Worm (Caenorhabditis elegans) whole organism, young adult: Measurements from ENCODE around the gene cdh-3.

Experiments used
- B0261.1 ChIP-seq: sonication (generic microtip); optimal IDR thresholded peaks from 2 replicates; lab custom pipeline; 2016; ENCODE audit warnings: mild to moderate bottlenecking, missing genetic modification characterization, moderate library complexity, missing compliant biosample characterization
- C06A6.2 ChIP-seq: fragments of 200-800 bp; sonication (Bioruptor generic); conservative IDR thresholded peaks from 2 replicates; pipeline ENCODE4 v1.3.6; 2022; ENCODE audit warnings: missing genetic modification characterization, missing compliant biosample characterization
- C17E4.6 ChIP-seq: fragments of 200-800 bp; sonication (Bioruptor generic); IDR thresholded peaks from 2 replicates; pipeline ENCODE4 v1.3.6; 2022; ENCODE audit warnings: missing genetic modification reagents, missing genetic modification characterization, missing compliant biosample characterization
- D2030.7 ChIP-seq: fragments of 200-800 bp; sonication (Bioruptor generic); IDR thresholded peaks from 2 replicates; pipeline ENCODE4 v1.3.6; 2022; ENCODE audit warnings: missing genetic modification reagents, missing genetic modification characterization, missing compliant biosample characterization
- F10E7.11 ChIP-seq: sonication (generic microtip); optimal IDR thresholded peaks from 2 replicates; lab custom pipeline; 2017; ENCODE audit warnings: mild to moderate bottlenecking, missing genetic modification characterization, moderate library complexity, missing compliant biosample characterization
- F39B2.1 ChIP-seq: fragments of 200-800 bp; sonication (Bioruptor generic); IDR thresholded peaks from 2 replicates; pipeline ENCODE4 v1.3.6; 2022; ENCODE audit warnings: missing genetic modification reagents, missing genetic modification characterization, missing compliant biosample characterization
- K11D2.4 ChIP-seq: fragments of 200-800 bp; sonication (Bioruptor generic); IDR thresholded peaks from 2 replicates; pipeline ENCODE4 v1.3.6; 2022; ENCODE audit warnings: missing genetic modification reagents, missing genetic modification characterization, missing compliant biosample characterization
- K12H6.12 ChIP-seq: fragments of 200-800 bp; sonication (Bioruptor generic); optimal IDR thresholded peaks from 2 replicates; lab custom pipeline; 2018; ENCODE audit warnings: mild to moderate bottlenecking, missing genetic modification characterization, missing compliant biosample characterization
- T07F8.4 ChIP-seq: sonication (generic microtip); optimal IDR thresholded peaks from 2 replicates; lab custom pipeline; 2016; ENCODE audit warnings: mild to moderate bottlenecking, missing genetic modification characterization, moderate library complexity, missing compliant biosample characterization
- T26A5.8 ChIP-seq: sonication (generic microtip); optimal IDR thresholded peaks from 2 replicates; lab custom pipeline; 2016; ENCODE audit warnings: missing genetic modification characterization, missing compliant biosample characterization
- Y53F4B.3 ChIP-seq: fragments of 200-800 bp; sonication (Bioruptor generic); IDR thresholded peaks from 2 replicates; pipeline ENCODE4 v1.3.6; 2022; ENCODE audit warnings: missing genetic modification reagents, missing genetic modification characterization, missing compliant biosample characterization
- Y53G8AR.9 ChIP-seq: fragments of 200-800 bp; sonication (Bioruptor generic); conservative IDR thresholded peaks from 2 replicates; pipeline ENCODE4 v1.3.6; 2022; ENCODE audit warnings: missing genetic modification reagents, missing genetic modification characterization, missing compliant biosample characterization
- Y67H2A.10 ChIP-seq: fragments of 200-800 bp; sonication (Bioruptor generic); conservative IDR thresholded peaks from 2 replicates; pipeline ENCODE4 v1.3.6; 2022; ENCODE audit warnings: missing genetic modification reagents, missing genetic modification characterization, missing compliant biosample characterization
- Y95B8A.8 ChIP-seq: fragments of 200-800 bp; sonication (Bioruptor generic); IDR thresholded peaks from 2 replicates; pipeline ENCODE4 v1.3.6; 2022; ENCODE audit warnings: missing genetic modification reagents, missing genetic modification characterization, missing compliant biosample characterization
- ZK185.1 ChIP-seq: sonication (generic microtip); optimal IDR thresholded peaks from 2 replicates; lab custom pipeline; 2016; ENCODE audit warnings: mild to moderate bottlenecking, missing genetic modification characterization, missing compliant biosample characterization; ENCODE audit not compliant: poor library complexity, severe bottlenecking
- aptf-2 ChIP-seq: fragments of 200-800 bp; sonication (Bioruptor generic); conservative IDR thresholded peaks from 2 replicates; pipeline ENCODE4 v1.3.6; 2022; ENCODE audit warnings: missing genetic modification reagents, missing genetic modification characterization, missing compliant biosample characterization
- attf-6 ChIP-seq: fragments of 200-800 bp; sonication (Bioruptor generic); IDR thresholded peaks from 2 replicates; pipeline ENCODE4 v1.3.6; 2022; ENCODE audit warnings: missing genetic modification reagents, missing genetic modification characterization, missing compliant biosample characterization
- bed-2 ChIP-seq: fragments of 200-800 bp; sonication (Bioruptor generic); IDR thresholded peaks from 2 replicates; pipeline ENCODE4 v1.3.6; 2022; ENCODE audit warnings: missing genetic modification reagents, missing genetic modification characterization, missing compliant biosample characterization
- ceh-91 ChIP-seq: fragments of 200-800 bp; sonication (Bioruptor generic); IDR thresholded peaks from 2 replicates; pipeline ENCODE4 v1.3.6; 2022; ENCODE audit warnings: missing genetic modification reagents, missing genetic modification characterization, missing compliant biosample characterization
- chd-7 ChIP-seq: sonication (generic microtip); optimal IDR thresholded peaks from 2 replicates; lab custom pipeline; 2016; ENCODE audit warnings: mild to moderate bottlenecking, missing genetic modification characterization, moderate library complexity, missing compliant biosample characterization
- dox-1 ChIP-seq: fragments of 200-800 bp; sonication (Bioruptor generic); IDR thresholded peaks from 2 replicates; pipeline ENCODE4 v1.3.6; 2022; ENCODE audit warnings: missing genetic modification reagents, missing genetic modification characterization, missing compliant biosample characterization
- dpl-1 ChIP-seq: fragments of 150-350 bp; optimal IDR thresholded peaks from 2 replicates; lab custom pipeline; 2014; ENCODE audit warnings: missing biosample characterization, missing genetic modification reagents, missing genetic modification characterization
- egl-18 ChIP-seq: fragments of 200-800 bp; sonication (Bioruptor generic); IDR thresholded peaks from 2 replicates; pipeline ENCODE4 v1.3.6; 2022; ENCODE audit warnings: missing genetic modification reagents, missing genetic modification characterization, missing compliant biosample characterization
- gei-17 ChIP-seq: fragments of 200-800 bp; sonication (Bioruptor generic); optimal IDR thresholded peaks from 2 replicates; lab custom pipeline; 2018; ENCODE audit warnings: mild to moderate bottlenecking, missing genetic modification characterization, missing compliant biosample characterization
- hmg-1.2 ChIP-seq: fragments of 200-800 bp; sonication (Bioruptor generic); IDR thresholded peaks from 2 replicates; pipeline ENCODE4 v1.3.6; 2022; ENCODE audit warnings: missing genetic modification reagents, missing genetic modification characterization, missing compliant biosample characterization
- hmg-20 ChIP-seq: fragments of 200-800 bp; sonication (Bioruptor generic); IDR thresholded peaks from 2 replicates; pipeline ENCODE4 v1.3.6; 2022; ENCODE audit warnings: missing genetic modification reagents, missing genetic modification characterization, missing compliant biosample characterization
- hsf-1 ChIP-seq: fragments of 200-800 bp; sonication (Bioruptor generic); IDR thresholded peaks from 2 replicates; pipeline ENCODE4 v1.3.6; 2022; ENCODE audit warnings: missing genetic modification reagents, missing genetic modification characterization, missing compliant biosample characterization
- let-526 ChIP-seq: fragments of 200-800 bp; sonication (Bioruptor generic); IDR thresholded peaks from 2 replicates; pipeline ENCODE4 v1.3.6; 2022; ENCODE audit warnings: missing genetic modification reagents, missing genetic modification characterization, missing compliant biosample characterization
- lin-35 ChIP-seq, 3 experiments: fragments of 150-350 bp in 2 of 3; sonication (generic microtip) in 1 of 3; optimal IDR thresholded peaks; 2 replicates each; lab custom pipeline; 2014 to 2018; ENCODE audit warnings: missing biosample characterization in 3 of 3, missing genetic modification characterization in 3 of 3, missing genetic modification reagents in 3 of 3
- lin-40 ChIP-seq: sonication (generic microtip); optimal IDR thresholded peaks from 2 replicates; lab custom pipeline; 2016; ENCODE audit warnings: missing genetic modification characterization, mild to moderate bottlenecking, missing compliant biosample characterization, missing genotype, missing genetic modification reagents
- madf-6 ChIP-seq: fragments of 200-800 bp; sonication (Bioruptor generic); IDR thresholded peaks from 2 replicates; pipeline ENCODE4 v1.3.6; 2022; ENCODE audit warnings: missing genetic modification reagents, missing genetic modification characterization, missing compliant biosample characterization
- mcd-1 ChIP-seq: fragments of 200-800 bp; sonication (Bioruptor generic); IDR thresholded peaks from 2 replicates; pipeline ENCODE4 v1.3.6; 2022; ENCODE audit warnings: missing genetic modification reagents, missing genetic modification characterization, missing compliant biosample characterization
- mel-28 ChIP-seq: sonication (generic microtip); optimal IDR thresholded peaks from 2 replicates; lab custom pipeline; 2016; ENCODE audit warnings: borderline replicate concordance, mild to moderate bottlenecking, missing genetic modification characterization, missing compliant biosample characterization
- nfya-1 ChIP-seq: sonication (generic microtip); optimal IDR thresholded peaks from 2 replicates; lab custom pipeline; 2017; ENCODE audit warnings: antibody characterized with exemption, missing compliant biosample characterization, missing genetic modification characterization, borderline replicate concordance; ENCODE audit not compliant: insufficient read depth
- nhr-120 ChIP-seq: fragments of 200-800 bp; sonication (Bioruptor generic); IDR thresholded peaks from 2 replicates; pipeline ENCODE4 v1.3.6; 2022; ENCODE audit warnings: missing genetic modification characterization, missing compliant biosample characterization
- nhr-27 ChIP-seq: fragments of 200-800 bp; sonication (Bioruptor generic); optimal IDR thresholded peaks from 2 replicates; lab custom pipeline; 2018; ENCODE audit warnings: mild to moderate bottlenecking, missing genetic modification characterization, moderate library complexity, missing compliant biosample characterization
- nhr-90 ChIP-seq: sonication (generic microtip); optimal IDR thresholded peaks from 2 replicates; lab custom pipeline; 2016; ENCODE audit warnings: missing genotype, mild to moderate bottlenecking, missing genetic modification characterization, missing compliant biosample characterization
- pbrm-1 ChIP-seq: fragments of 200-800 bp; sonication (Bioruptor generic); IDR thresholded peaks from 2 replicates; pipeline ENCODE4 v1.3.6; 2022; ENCODE audit warnings: missing genetic modification reagents, missing genetic modification characterization, missing compliant biosample characterization
- pha-4 ChIP-seq: fragments of 150-350 bp; sonication (generic microtip); optimal IDR thresholded peaks from 2 replicates; lab custom pipeline; 2014; ENCODE audit warnings: missing biosample characterization, missing genetic modification reagents, missing genetic modification characterization
- repo-1 ChIP-seq: sonication (generic microtip); optimal IDR thresholded peaks from 2 replicates; lab custom pipeline; 2017; ENCODE audit warnings: mild to moderate bottlenecking, missing genetic modification characterization, missing compliant biosample characterization
- sea-2 ChIP-seq: fragments of 200-800 bp; sonication (Bioruptor generic); IDR thresholded peaks from 2 replicates; pipeline ENCODE4 v1.3.6; 2022; ENCODE audit warnings: missing genetic modification characterization, missing compliant biosample characterization
- snpc-3.4 ChIP-seq: sonication (generic microtip); optimal IDR thresholded peaks from 2 replicates; lab custom pipeline; 2017; ENCODE audit warnings: missing genetic modification characterization, mild to moderate bottlenecking, missing compliant biosample characterization, antibody characterized with exemption, moderate library complexity, missing genotype, missing genetic modification reagents
- snpc-4 ChIP-seq, 5 experiments: fragments of 150-350 bp in 1 of 5; sonication (generic microtip) in 4 of 5; optimal IDR thresholded peaks; 2 replicates each; lab custom pipeline; 2014 to 2018; ENCODE audit warnings: missing genetic modification characterization in 5 of 5, missing biosample characterization in 3 of 5, antibody characterized with exemption in 2 of 5, mild to moderate bottlenecking in 2 of 5, missing compliant biosample characterization in 2 of 5, missing genotype in 2 of 5, moderate library complexity in 2 of 5, missing genetic modification reagents in 1 of 5
- somi-1 ChIP-seq: fragments of 200-800 bp; sonication (Bioruptor generic); optimal IDR thresholded peaks from 2 replicates; lab custom pipeline; 2018; ENCODE audit warnings: mild to moderate bottlenecking, missing genetic modification characterization, missing compliant biosample characterization
- sptf-2 ChIP-seq: fragments of 200-800 bp; sonication (Bioruptor generic); optimal IDR thresholded peaks from 2 replicates; lab custom pipeline; 2018; ENCODE audit warnings: mild to moderate bottlenecking, missing genetic modification characterization, missing compliant biosample characterization
- zfh-2 ChIP-seq: fragments of 200-800 bp; sonication (Bioruptor generic); conservative IDR thresholded peaks from 2 replicates; pipeline ENCODE4 v1.3.6; 2022; ENCODE audit warnings: missing genetic modification reagents, missing genetic modification characterization, missing compliant biosample characterization
- zim-3 ChIP-seq: sonication (generic microtip); optimal IDR thresholded peaks from 2 replicates; lab custom pipeline; 2017; ENCODE audit warnings: mild to moderate bottlenecking, missing genetic modification characterization, moderate library complexity, missing compliant biosample characterization
- ztf-6 ChIP-seq: fragments of 200-800 bp; sonication (Bioruptor generic); IDR thresholded peaks from 2 replicates; pipeline ENCODE4 v1.3.6; 2022; ENCODE audit warnings: missing genetic modification reagents, missing genetic modification characterization, missing compliant biosample characterization

The cdh-3 gene

DNA sequence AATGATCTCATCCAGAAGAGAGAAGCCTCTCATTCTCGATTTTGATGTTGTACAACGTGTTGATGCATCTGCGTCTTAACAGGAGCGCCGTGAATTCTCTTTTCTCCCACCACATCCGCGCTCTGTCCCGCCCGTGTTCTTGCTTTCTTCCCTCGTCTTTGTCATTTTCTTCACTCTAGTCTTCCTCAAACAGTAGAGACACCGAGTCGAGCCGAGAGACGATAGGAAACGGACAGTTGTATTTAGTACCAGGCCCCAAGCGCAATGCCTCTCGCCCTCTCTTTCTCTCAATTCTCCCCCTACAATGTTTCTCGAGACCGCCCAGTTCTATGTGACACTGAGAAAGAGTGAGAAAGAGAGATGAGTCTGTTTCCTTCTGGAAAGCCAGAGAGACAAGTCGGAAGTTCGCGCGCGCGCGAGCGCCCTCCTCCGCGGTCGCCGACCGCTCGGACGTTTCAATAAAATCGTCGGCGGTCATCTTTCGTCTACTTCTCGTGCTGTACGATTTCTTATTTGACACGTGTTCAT, 24.6 kb downstream of the cdh-3 start, which contains the start of gene ZK112.4 (continued):
- no peak for TF ChIP-seq K11D2.4 (GFP tag; lab: Robert Waterston, UW)
- no peak for TF ChIP-seq repo-1 (tag; lab: Kevin White, UChicago)
- TF ChIP-seq somi-1 (GFP tag; lab: Kevin White, UChicago), result no peak
- no peak for TF ChIP-seq ceh-91 (GFP tag; lab: Robert Waterston, UW)
- TF ChIP-seq nhr-120 (GFP tag; lab: Robert Waterston, UW), result no peak
- 0 out of 2 replicates have a peak, but pooled peaks have one; percentile 21 for TF ChIP-seq hmg-1.2
- 0 out of 2 replicates have a peak, but pooled peaks have one; percentile 34 for TF ChIP-seq hsf-1 (GFP tag; lab: Robert Waterston, UW)
- TF ChIP-seq hmg-20 (GFP tag; lab: Robert Waterston, UW), result no peak
- TF ChIP-seq C06A6.2 (GFP tag; lab: Robert Waterston, UW), result no peak
- no peak for TF ChIP-seq mel-28
- TF ChIP-seq snpc-3.4, result no peak
- no peak for TF ChIP-seq egl-18 (GFP tag; lab: Robert Waterston, UW)
- no peak for TF ChIP-seq pbrm-1 (GFP tag; lab: Robert Waterston, UW)
- TF ChIP-seq B0261.1 (tag; lab: Kevin White, UChicago), result no peak
- TF ChIP-seq Y95B8A.8 (GFP tag; lab: Robert Waterston, UW), result no peak
- peak in 1 of 3 experiments; percentile 49 for TF ChIP-seq lin-35 (GFP tag; optimal IDR thresholded peaks at IDR 0.05; lab: Kevin White, UChicago)
- TF ChIP-seq Y53G8AR.9 (GFP tag; lab: Robert Waterston, UW), result no peak
- TF ChIP-seq nhr-27, result no peak
- TF ChIP-seq dpl-1 (GFP tag; lab: Kevin White, UChicago), result no peak
- TF ChIP-seq attf-6 (GFP tag; lab: Robert Waterston, UW), result no peak
- TF ChIP-seq F39B2.1 (GFP tag; lab: Robert Waterston, UW), result no peak
- no peak for TF ChIP-seq sptf-2
- TF ChIP-seq ztf-6 (GFP tag; lab: Robert Waterston, UW), result no peak
- TF ChIP-seq F10E7.11 (tag; lab: Kevin White, UChicago), result no peak
- TF ChIP-seq sea-2, result no peak
- no peak for TF ChIP-seq bed-2 (GFP tag; lab: Robert Waterston, UW)
- peak; percentile 86 for TF ChIP-seq zfh-2
- TF ChIP-seq pha-4 (tag; lab: Kevin White, UChicago), result no peak
- no peak for TF ChIP-seq dox-1 (GFP tag; lab: Robert Waterston, UW)
- TF ChIP-seq ZK185.1, result peak; percentile 37
- no peak for TF ChIP-seq T26A5.8 (tag; lab: Kevin White, UChicago)
- TF ChIP-seq D2030.7 (GFP tag; lab: Robert Waterston, UW), result no peak
- TF ChIP-seq Y53F4B.3 (GFP tag; lab: Robert Waterston, UW), result no peak
- TF ChIP-seq K12H6.12 (tag; lab: Kevin White, UChicago), result peak; percentile 64
- no peak for TF ChIP-seq C17E4.6 (GFP tag; lab: Robert Waterston, UW)
- TF ChIP-seq snpc-4 (GFP tag; optimal IDR thresholded peaks at IDR 0.05; lab: Kevin White, UChicago), result no peak
- TF ChIP-seq snpc-4 (tag; optimal IDR thresholded peaks at IDR 0.05; lab: Kevin White, UChicago), result no peak
- no peak for TF ChIP-seq gei-17 (GFP tag; lab: Kevin White, UChicago)
- no peak for TF ChIP-seq nfya-1 (tag; lab: Kevin White, UChicago)
- peak; percentile 11 for TF ChIP-seq nhr-90 (tag; lab: Kevin White, UChicago)
- no peak for TF ChIP-seq mcd-1
- TF ChIP-seq zim-3, result no peak
- no peak for TF ChIP-seq T07F8.4 (tag; lab: Kevin White, UChicago)
- no peak for TF ChIP-seq aptf-2 (GFP tag; lab: Robert Waterston, UW)
- peak; percentile 49 for TF ChIP-seq lin-40 (tag; lab: Kevin White, UChicago)
- TF ChIP-seq let-526 (GFP tag; lab: Robert Waterston, UW), result no peak
- TF ChIP-seq madf-6, result no peak; the same call in 1 of the 2 replicates
- TF ChIP-seq chd-7 (tag; lab: Kevin White, UChicago), result no peak
- TF ChIP-seq Y67H2A.10 (GFP tag; lab: Robert Waterston, UW), result no peak
